Worm (Caenorhabditis elegans) whole organism, late embryonic: Measurements from ENCODE around the gene pezo-1.

Experiments
- F13H6.1 ChIP-seq: sonication (generic microtip); optimal IDR thresholded peaks from 2 replicates; lab custom pipeline; 2016; ENCODE audit warnings: missing genetic modification characterization, missing compliant biosample characterization
- ama-1 ChIP-seq: fragments of 150-350 bp; optimal IDR thresholded peaks from 2 replicates; lab custom pipeline; 2014
- ceh-19 ChIP-seq: fragments of 200-800 bp; sonication (Bioruptor generic); optimal IDR thresholded peaks from 2 replicates; lab custom pipeline; 2018; ENCODE audit warnings: mild to moderate bottlenecking, missing genetic modification characterization, missing compliant biosample characterization
- ceh-24 ChIP-seq: sonication (generic microtip); optimal IDR thresholded peaks from 2 replicates; lab custom pipeline; 2016; ENCODE audit warnings: mild to moderate bottlenecking, missing genetic modification characterization, missing compliant biosample characterization
- ceh-45 ChIP-seq: fragments of 200-800 bp; sonication (Bioruptor generic); IDR thresholded peaks from 2 replicates; pipeline ENCODE4 v1.3.6; 2022; ENCODE audit warnings: missing genetic modification reagents, missing genetic modification characterization, missing compliant biosample characterization
- hlh-6 ChIP-seq: sonication (generic microtip); optimal IDR thresholded peaks from 2 replicates; lab custom pipeline; 2016; ENCODE audit warnings: missing genotype, missing genetic modification characterization, missing compliant biosample characterization
- hlh-8 ChIP-seq: sonication (generic microtip); optimal IDR thresholded peaks from 2 replicates; lab custom pipeline; 2016; ENCODE audit warnings: missing genotype, missing genetic modification characterization, missing compliant biosample characterization
- nhr-11 ChIP-seq: fragments of 150-350 bp; optimal IDR thresholded peaks from 2 replicates; lab custom pipeline; 2014; ENCODE audit warnings: missing biosample characterization, missing genetic modification characterization
- pat-9 ChIP-seq: fragments of 200-800 bp; sonication (Bioruptor generic); optimal IDR thresholded peaks from 2 replicates; lab custom pipeline; 2018; ENCODE audit warnings: mild to moderate bottlenecking, missing genetic modification characterization, moderate library complexity, missing compliant biosample characterization
- sox-4 ChIP-seq: sonication (generic microtip); optimal IDR thresholded peaks from 2 replicates; lab custom pipeline; 2017; ENCODE audit warnings: mild to moderate bottlenecking, missing genetic modification characterization, inconsistent platforms, missing compliant biosample characterization
- unc-55 ChIP-seq: sonication (generic microtip); optimal IDR thresholded peaks from 2 replicates; lab custom pipeline; 2017; ENCODE audit warnings: missing biosample characterization, missing genetic modification reagents, missing genetic modification characterization

ce11 chrIV:9384826-9385225 is 18.5 kb upstream of the pezo-1 start, which contains the start of gene C10C5.7:
- TF ChIP-seq hlh-8 (tag; lab: Kevin White, UChicago) (no peak), nhr-11 (no peak), hlh-6 (tag; lab: Kevin White, UChicago) (no peak), unc-55 (no peak), ceh-19 (GFP tag; lab: Kevin White, UChicago) (no peak), F13H6.1 (tag; lab: Kevin White, UChicago) (no peak), pat-9 (tag; lab: Kevin White, UChicago) (no peak), ama-1 (lab: Kevin White, UChicago) (no peak), sox-4 (tag; lab: Kevin White, UChicago) (no peak), ceh-24 (no peak), ceh-45 (GFP tag; lab: Robert Waterston, UW) (no peak)
